Worm (Caenorhabditis elegans) whole organism, L4 larva: ENCODE data around the gene clec-43.
A peak's percentile ranks its signal among the peaks of the same experiment; 100 is the strongest.

Source experiments
- aha-1 ChIP-seq: fragments of 150-350 bp; peaks from one replicate; lab custom pipeline; 2014; ENCODE audit warnings: missing biosample characterization, missing genetic modification characterization
- ama-1 ChIP-seq: fragments of 150-350 bp; optimal IDR thresholded peaks from 2 replicates; lab custom pipeline; 2014; ENCODE audit warnings: inconsistent platforms, mixed read lengths
- egl-27 ChIP-seq: sonication (generic microtip); optimal IDR thresholded peaks from 3 replicates; lab custom pipeline; 2017; ENCODE audit warnings: missing biosample characterization, missing genetic modification reagents, missing genetic modification characterization
- lim-7 ChIP-seq: fragments of 200-800 bp; sonication (Bioruptor generic); IDR thresholded peaks from 2 replicates; pipeline ENCODE4 v1.3.6; 2022; ENCODE audit warnings: missing genetic modification characterization, missing compliant biosample characterization
- nhr-25 ChIP-seq: sonication (generic microtip); optimal IDR thresholded peaks from 2 replicates; lab custom pipeline; 2017; ENCODE audit warnings: missing genetic modification characterization, mild to moderate bottlenecking, missing compliant biosample characterization, antibody characterized with exemption, moderate library complexity, borderline replicate concordance; ENCODE audit not compliant: insufficient read depth
- nhr-28 ChIP-seq: fragments of 150-350 bp; optimal IDR thresholded peaks from 2 replicates; lab custom pipeline; 2014; ENCODE audit warnings: missing biosample characterization, missing genetic modification characterization
- pha-4 ChIP-seq, 2 experiments: fragments of 150-350 bp in 1 of 2; fragments of 200-800 bp in 1 of 2; sonication (Bioruptor generic) in 1 of 2; IDR thresholded peaks in 1 of 2; optimal IDR thresholded peaks in 1 of 2; 2 replicates each; pipeline versions ENCODE4 v1.3.6 to Lab custom; 2014 to 2022; ENCODE audit warnings: missing genetic modification characterization in 2 of 2, missing genetic modification reagents in 2 of 2, missing biosample characterization in 1 of 2, missing compliant biosample characterization in 1 of 2
- rbr-2 ChIP-seq: sonication (generic microtip); optimal IDR thresholded peaks from 2 replicates; lab custom pipeline; 2016; ENCODE audit warnings: missing genotype, missing genetic modification characterization, missing compliant biosample characterization
- unc-62 ChIP-seq, 3 experiments: fragments of 150-350 bp in 1 of 3; sonication (generic microtip); optimal IDR thresholded peaks in 2 of 3; peaks in 1 of 3; 1 replicate in 1 of 3; 2 replicates in 2 of 3; lab custom pipeline; 2014 to 2017; ENCODE audit warnings: missing biosample characterization in 3 of 3, missing genetic modification characterization in 3 of 3, missing genetic modification reagents in 3 of 3, missing genotype in 1 of 3
- ztf-11 ChIP-seq: fragments of 150-350 bp; optimal IDR thresholded peaks from 2 replicates; lab custom pipeline; 2014; ENCODE audit warnings: missing biosample characterization, missing genetic modification characterization

DNA sequence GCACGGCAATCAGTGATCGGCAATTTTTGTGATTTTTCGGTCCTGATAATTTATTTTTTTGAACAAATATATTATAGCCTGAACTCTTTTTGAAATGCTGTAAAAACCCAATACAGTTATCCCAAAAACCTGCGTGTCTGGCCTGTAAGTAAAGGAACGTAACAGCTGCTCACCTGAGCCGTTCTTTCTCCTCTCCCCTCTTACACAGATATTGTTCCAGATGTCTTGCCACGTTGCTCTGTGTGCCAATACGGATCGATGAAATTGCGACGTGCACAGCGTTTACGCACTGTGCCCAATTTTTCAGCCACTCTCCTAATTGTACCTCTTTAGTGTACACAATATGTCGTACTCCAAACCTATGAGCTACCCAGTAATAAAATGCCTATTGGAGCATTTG is 14.8 kb downstream of the clec-43 start, which contains the start of gene sdz-4:
- TF ChIP-seq aha-1 (peak; percentile 74), nhr-28 (no peak), unc-62 (GFP tag; optimal IDR thresholded peaks at IDR 0.05 in 1 of 2; lab: Kevin White, UChicago) (no peak), unc-62 (tag; optimal IDR thresholded peaks at IDR 0.05; lab: Kevin White, UChicago) (no peak), lim-7 (GFP tag; lab: Robert Waterston, UW) (no peak), pha-4 (GFP tag; IDR thresholded peaks at IDR 0.05; lab: Robert Waterston, UW) (no peak), pha-4 (tag; optimal IDR thresholded peaks at IDR 0.05; lab: Kevin White, UChicago) (no peak), nhr-25 (tag; lab: Kevin White, UChicago) (no peak), egl-27 (tag; lab: Kevin White, UChicago) (no peak), rbr-2 (tag; lab: Kevin White, UChicago) (no peak), ama-1 (lab: Kevin White, UChicago) (no peak), ztf-11 (tag; lab: Kevin White, UChicago) (no peak)
